Fruit fly (Drosophila melanogaster) Kc167 (cell line): Measurements from ENCODE around the gene Zip89B.

Experiments
- Myc ChIP-seq: fragments of >200 bp; optimal IDR thresholded peaks from 2 replicates; lab custom pipeline; 2017; ENCODE audit warnings: missing external identifiers
- Sin3A ChIP-seq: fragments of >200 bp; optimal IDR thresholded peaks from 2 replicates; lab custom pipeline; 2018; ENCODE audit warnings: missing external identifiers
- h ChIP-seq: fragments of >200 bp; optimal IDR thresholded peaks from 3 replicates; lab custom pipeline; 2018; ENCODE audit warnings: missing external identifiers
- psq ChIP-seq: fragments of >200 bp; optimal IDR thresholded peaks from 2 replicates; lab custom pipeline; 2017; ENCODE audit warnings: missing external identifiers
- ttk ChIP-seq: sonication (Bioruptor generic); optimal IDR thresholded peaks from 2 replicates; lab custom pipeline; 2017; ENCODE audit warnings: missing external identifiers

- TF ChIP-seq Sin3A (no peak), Myc (lab: Kevin White, UChicago) (no peak), psq (lab: Kevin White, UChicago) (no peak), h (no peak), ttk (lab: Kevin White, UChicago) (no peak)
Measured at dm6 chr3R:16338342-16338741, 32.8 kb downstream of the Zip89B start.
